Fruit fly (Drosophila melanogaster) S2 (cell line): ENCODE data around the gene CG17321.

ENCODE experiments used
- CG8478 ChIP-seq: fragments of >200 bp; optimal IDR thresholded peaks from 2 replicates; lab custom pipeline; 2018
- CTCF ChIP-seq, 2 experiments: fragments of >200 bp; optimal IDR thresholded peaks; 2 replicates each; lab custom pipeline; 2018

Gene CG17321

dm6 chr2L:18822805-18823204 is 22.2 kb upstream of the CG17321 start:
- TF ChIP-seq CG8478 (lab: Kevin White, UChicago) (no peak), CTCF (optimal IDR thresholded peaks at IDR 0.05; lab: Kevin White, UChicago) (no peak)

DNA sequence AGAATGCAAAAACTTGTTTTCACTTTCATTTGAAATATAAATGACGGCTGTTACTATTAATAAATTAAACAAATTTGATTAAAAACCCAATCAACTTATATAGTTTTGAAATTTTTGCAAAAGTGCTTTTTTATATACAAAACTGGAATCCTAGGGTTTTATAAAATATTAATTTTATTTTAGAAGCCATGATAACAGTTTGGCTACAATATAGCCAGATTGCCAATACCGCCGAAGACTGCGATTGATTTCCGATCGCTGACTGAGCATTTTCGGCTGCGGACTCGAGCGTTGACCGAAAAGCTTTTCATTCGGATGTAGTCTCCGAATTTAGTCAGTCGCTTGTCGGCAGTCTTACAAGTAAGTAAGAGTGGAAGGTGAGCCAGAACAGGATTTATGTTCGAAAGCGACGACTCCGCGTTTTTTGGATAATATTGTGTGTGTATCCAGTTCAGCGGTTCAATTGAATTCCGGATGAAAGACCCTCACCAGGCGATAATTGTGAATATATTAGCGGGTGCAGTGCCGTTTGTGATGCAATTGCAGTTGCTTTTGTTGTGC is 21.7 kb upstream of the CG17321 start, which contains the start of gene Ugt36D1:
Gene Ugt36D1 (plus strand): TSS at position 306 of the 561 bp plus-strand sequence.
- TF ChIP-seq CTCF (optimal IDR thresholded peaks at IDR 0.05; lab: Kevin White, UChicago) (no peak), CG8478 (lab: Kevin White, UChicago) (no peak)

dm6 chr2L:18826496-18827008 is 18.4 kb upstream of the CG17321 start, which contains the start of gene Ugt36E1:
Ugt36E1 (plus strand) TSS chr2L:18826770.
- TF ChIP-seq CTCF (optimal IDR thresholded peaks at IDR 0.05; lab: Kevin White, UChicago) (no peak), CG8478 (lab: Kevin White, UChicago) (no peak)

- no peak for TF ChIP-seq CG8478 (lab: Kevin White, UChicago)
- no peak for TF ChIP-seq CTCF (optimal IDR thresholded peaks at IDR 0.05; lab: Kevin White, UChicago)
These were observed 14.1 kb upstream of the CG17321 start, which contains the start of the genes CG17597 and ScpX for dm6 chr2L:18830587-18831528. CG17597 (minus strand) TSS chr2L:18831153. ScpX (plus strand) TSS chr2L:18831229.

DNA sequence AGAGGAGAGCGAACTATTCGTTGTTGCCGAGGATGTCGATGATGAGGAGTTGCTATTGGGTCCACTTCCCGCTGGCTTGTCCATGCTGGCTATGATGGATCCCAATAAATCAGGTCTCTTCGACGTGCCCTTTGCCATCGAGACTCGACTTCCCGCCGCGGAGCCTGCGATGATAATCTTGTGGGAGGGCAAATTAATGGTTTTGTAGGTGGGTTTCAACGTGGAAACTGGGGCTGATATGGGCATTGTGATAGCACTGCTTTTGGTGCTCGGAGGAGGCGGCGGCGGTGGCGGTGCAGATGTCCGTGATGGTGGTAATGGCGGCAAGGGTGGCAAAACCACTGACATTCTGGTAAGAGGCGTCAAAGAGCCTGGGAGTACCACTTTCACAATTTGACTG is 10.5 kb upstream of the CG17321 start:
- TF ChIP-seq CG8478 (lab: Kevin White, UChicago) (no peak), CTCF (optimal IDR thresholded peaks at IDR 0.05; lab: Kevin White, UChicago) (no peak)

dm6 chr2L:18839143-18839872 is 5.7 kb upstream of the CG17321 start, which contains the start of gene CG10600:
CG10600 (minus strand) TSS chr2L:18839679.
- TF ChIP-seq CTCF (optimal IDR thresholded peaks at IDR 0.05; lab: Kevin White, UChicago) = peak; percentile 99
- TF ChIP-seq CG8478 (lab: Kevin White, UChicago) = no peak

dm6 chr2L:18841210-18841609 is 3.8 kb upstream of the CG17321 start, which contains the start of gene CG31752:
CG31752 (minus strand) TSS chr2L:18841310.
- TF ChIP-seq CTCF (optimal IDR thresholded peaks at IDR 0.05; lab: Kevin White, UChicago) = no peak
- TF ChIP-seq CG8478 (lab: Kevin White, UChicago) = no peak

dm6 chr2L:18843560-18843959 is 1.4 kb upstream of the CG17321 start:
- TF ChIP-seq CG8478 (lab: Kevin White, UChicago) (no peak), CTCF (optimal IDR thresholded peaks at IDR 0.05; lab: Kevin White, UChicago) (no peak)

DNA sequence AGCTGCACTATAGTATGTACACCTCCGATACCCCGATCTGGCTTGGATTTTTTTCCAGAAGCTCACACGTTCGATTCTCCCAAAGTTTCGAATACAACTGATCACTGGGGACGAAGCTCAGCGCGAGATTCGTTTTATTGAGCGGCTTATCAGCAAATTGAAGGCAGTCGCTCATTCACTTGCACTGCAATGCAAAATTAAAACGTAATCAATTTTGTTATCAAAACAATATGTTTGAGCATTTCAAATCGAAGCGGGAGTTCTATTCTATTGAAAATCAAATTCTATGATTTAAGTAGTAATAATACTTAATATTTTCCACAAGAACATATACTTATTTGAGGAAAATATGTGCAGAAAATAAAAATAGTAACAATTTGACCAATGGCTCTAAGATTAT is 505 bp upstream of the CG17321 start, which contains the start of gene CG33120:
Gene CG33120 (minus strand): TSS at position 101 of the 400 bp plus-strand sequence.
- TF ChIP-seq CG8478 (lab: Kevin White, UChicago) (no peak), CTCF (optimal IDR thresholded peaks at IDR 0.05; lab: Kevin White, UChicago) (no peak)

- TF ChIP-seq CTCF (optimal IDR thresholded peaks at IDR 0.05; lab: Kevin White, UChicago) (no peak), CG8478 (lab: Kevin White, UChicago) (no peak)
These were observed 1.2 kb downstream of the CG17321 start for dm6 chr2L:18846175-18846574.

dm6 chr2L:18846843-18847242 is 1.9 kb downstream of the CG17321 start:
- no peak for TF ChIP-seq CG8478 (lab: Kevin White, UChicago)
- TF ChIP-seq CTCF (optimal IDR thresholded peaks at IDR 0.05; lab: Kevin White, UChicago) = no peak

- TF ChIP-seq CG8478 (lab: Kevin White, UChicago) = no peak
- no peak for TF ChIP-seq CTCF (optimal IDR thresholded peaks at IDR 0.05; lab: Kevin White, UChicago)
These were observed 7.3 kb downstream of the CG17321 start for dm6 chr2L:18852249-18852648.

DNA sequence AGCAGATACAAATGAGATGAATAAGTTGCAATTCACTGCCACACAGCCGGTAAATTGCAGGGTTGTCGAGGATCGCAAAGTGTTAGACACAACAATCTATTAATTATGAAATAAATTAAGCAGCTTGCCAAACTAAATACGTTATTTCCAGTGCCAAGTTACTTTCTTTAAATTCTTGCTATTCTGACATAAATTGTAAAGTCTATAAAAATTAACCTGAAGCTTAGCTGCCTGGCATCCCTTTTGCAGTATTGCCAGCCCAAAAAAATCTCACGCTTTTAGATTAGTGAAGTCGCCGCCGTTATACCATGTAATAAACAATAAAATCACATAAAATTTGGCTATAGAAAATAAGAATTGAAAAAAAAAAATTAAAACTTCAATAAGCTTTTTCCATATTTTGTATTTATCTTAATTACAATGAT is 12.7 kb downstream of the CG17321 start:
- TF ChIP-seq CG8478 (lab: Kevin White, UChicago) (no peak), CTCF (optimal IDR thresholded peaks at IDR 0.05; lab: Kevin White, UChicago) (no peak)
